Fruit fly (Drosophila melanogaster) ovary, adult (tissue): ENCODE data around the gene CG7483.
A peak's percentile ranks its signal among the peaks of the same experiment; 100 is the strongest.

Source experiments
- CG17801 ChIP-seq: fragments of 200-800 bp; optimal IDR thresholded peaks from 2 replicates; lab custom pipeline; 2019; ENCODE audit warnings: missing biosample characterization, mild to moderate bottlenecking, missing genetic modification characterization, moderate library complexity; ENCODE audit not compliant: partially characterized antibody

Gene CG7483

DNA sequence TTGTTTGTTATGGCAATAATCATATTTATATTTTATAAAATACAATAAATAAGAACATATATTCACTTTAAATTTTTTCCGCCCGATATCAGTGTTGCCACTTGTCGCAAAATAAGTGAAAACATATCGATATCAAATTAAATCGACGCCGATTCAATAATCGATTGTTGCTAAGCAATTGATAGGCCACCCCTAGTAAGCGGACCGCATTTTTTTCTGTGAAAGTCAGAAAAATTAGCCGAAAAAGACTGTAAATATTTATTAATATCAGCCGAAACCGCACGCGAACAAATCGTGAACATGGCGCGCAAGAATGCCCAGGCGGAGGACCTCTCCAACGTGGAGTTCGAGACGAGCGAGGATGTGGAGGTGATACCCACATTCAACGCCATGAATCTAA is at the start of gene CG7483:
Gene CG7483 (plus strand): TSS at position 171 of the 400 bp plus-strand sequence.
- TF ChIP-seq CG17801 = peak; percentile 58

DNA sequence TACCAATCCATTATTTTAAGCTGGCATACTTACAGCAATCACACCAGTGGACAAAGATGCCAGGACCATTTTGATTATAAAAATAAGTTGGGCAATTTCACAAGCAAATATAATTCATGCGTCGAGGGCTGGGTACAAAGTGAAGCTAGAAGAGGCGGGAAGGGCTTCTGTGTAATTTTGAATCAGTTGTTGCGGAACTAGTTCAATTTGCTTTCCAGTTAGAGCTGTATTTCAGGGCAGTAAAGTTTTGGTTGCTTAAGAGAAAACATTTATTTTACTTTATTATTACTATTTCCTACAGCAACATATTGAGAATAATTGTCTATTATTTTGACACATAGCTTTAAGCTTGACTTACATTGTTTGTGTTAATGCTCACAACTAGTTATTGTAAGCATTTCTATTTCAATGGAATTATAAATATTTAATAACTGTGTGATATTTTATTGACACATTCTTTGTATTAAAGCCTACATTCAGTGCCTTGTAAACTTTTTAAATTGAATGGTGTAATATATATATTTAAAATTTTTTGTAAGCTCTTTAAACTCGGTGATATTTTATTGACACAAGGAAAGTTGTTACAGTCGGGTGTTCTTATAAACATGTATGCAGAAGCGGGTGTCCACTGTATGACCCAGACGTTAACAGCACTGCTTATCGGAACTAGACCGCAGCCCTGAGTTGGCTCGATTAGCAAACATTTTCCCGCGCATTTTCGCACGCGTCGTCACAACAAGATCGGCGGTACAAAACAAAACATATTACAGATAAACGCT is 48.5 kb upstream of the CG7483 start, which contains the start of the genes RPA1 and Mcm2:
Gene RPA1 (minus strand): TSS at position 150 of the 779 bp plus-strand sequence.
Gene Mcm2 (plus strand): TSS at position 669 of the 779 bp plus-strand sequence.
- TF ChIP-seq CG17801 = peak; percentile 73

DNA sequence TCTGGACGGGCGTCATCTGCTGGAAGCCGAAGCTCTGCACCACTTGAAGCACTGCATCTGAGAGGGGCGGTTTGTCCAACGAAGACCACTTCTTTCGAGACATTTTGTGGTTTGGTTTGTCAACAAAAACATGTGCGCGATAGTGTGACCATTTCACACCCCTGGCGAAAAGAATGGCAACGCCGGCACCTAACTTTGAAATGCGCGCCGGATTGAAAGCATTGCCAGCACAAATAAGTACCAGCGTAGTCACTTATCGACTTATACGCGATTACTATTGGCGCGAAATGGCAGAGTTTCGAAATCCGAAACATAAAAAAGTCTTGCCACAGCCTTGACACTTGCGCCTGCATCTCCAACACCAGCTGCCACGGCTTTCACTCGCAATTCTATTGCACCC is 43.3 kb upstream of the CG7483 start, which contains the start of gene CG9630:
Gene CG9630 (minus strand): TSS at position 157 of the 400 bp plus-strand sequence.
- TF ChIP-seq CG17801 = peak; percentile 2

DNA sequence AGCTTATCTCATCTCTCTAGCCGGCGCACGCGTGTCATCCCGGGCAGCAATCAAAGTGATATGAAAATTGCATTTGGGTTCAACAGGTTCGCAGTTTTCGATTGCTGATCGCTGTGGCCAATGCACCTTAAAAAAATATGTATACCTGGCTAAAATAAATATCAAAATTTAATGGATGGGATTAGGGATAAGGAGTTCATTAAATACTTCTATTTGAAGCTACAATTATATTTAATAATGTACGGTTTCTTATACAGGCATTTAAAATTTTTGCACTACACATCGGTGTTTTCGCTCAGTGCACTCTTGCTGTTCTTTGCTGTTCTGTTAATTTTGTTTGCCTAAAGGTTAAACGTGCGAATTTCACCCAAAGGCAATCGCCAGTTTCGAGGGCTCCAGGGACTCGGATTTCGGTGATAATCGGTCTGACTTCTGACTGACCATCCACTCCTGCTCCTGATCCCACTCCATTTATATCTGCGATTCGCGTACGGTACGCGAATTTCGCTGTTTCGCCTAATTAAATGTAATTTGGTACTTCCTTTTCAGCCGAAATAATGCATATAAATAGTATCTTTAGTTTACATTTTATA is 40.3 kb upstream of the CG7483 start:
- TF ChIP-seq CG17801 = no peak

DNA sequence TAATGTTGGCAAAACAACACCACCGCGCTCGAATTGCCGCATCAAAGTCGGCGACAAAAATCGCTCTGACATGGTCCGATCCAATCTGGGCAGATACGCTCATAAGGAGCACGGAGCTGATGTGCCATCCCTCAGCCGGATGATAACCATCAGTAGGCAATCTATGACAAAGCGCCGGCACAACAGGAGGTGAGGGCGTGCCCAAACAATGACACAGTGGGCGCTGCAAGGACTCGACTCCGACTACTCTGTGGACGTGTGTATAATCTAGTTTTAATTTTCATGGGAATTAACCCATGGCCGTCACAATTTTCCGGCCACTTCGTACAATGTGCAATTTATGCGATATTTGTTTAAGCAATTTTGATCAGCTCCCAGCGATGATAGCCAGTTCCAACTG is 38.0 kb upstream of the CG7483 start:
- TF ChIP-seq CG17801 = no peak

DNA sequence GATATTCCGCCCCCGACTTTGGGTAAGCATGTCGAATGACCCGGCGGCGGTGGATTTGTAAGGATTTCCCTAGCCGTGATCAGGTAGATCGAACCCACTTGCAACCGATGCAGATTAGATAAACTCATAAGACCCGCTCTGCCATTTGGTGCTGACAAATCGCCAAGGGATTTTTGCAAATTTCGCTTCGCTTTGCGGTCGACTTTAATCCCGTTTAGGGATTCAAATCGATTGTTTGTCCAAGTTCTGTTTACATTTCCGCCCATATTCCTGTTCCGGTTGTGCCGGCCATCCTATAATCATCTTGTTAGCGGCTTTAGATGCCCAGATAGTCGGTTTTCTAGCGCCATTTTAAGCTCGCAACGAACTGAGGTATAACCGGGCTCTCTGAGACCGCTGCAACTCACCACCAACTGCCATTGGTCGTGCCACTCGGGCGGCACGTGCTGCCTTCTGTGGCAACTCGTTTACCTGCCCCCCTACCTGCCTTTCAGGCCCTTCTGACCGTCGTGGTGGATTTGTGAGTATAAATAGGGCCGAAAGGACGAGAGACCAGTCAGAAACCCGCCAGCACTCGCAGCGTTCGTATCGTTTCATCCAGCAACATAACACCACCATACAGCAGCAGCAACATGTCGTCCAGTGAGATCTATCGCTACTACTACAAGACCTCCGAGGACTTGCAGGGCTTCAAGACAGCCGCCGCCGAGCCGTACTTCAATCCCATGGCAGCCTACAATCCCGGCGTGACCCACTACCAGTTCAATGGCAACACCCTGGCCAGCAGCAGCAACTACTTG is 35.3 kb upstream of the CG7483 start, which contains the start of gene ato:
Gene ato (plus strand): TSS at position 559 of the 800 bp plus-strand sequence.
- TF ChIP-seq CG17801 = no peak

DNA sequence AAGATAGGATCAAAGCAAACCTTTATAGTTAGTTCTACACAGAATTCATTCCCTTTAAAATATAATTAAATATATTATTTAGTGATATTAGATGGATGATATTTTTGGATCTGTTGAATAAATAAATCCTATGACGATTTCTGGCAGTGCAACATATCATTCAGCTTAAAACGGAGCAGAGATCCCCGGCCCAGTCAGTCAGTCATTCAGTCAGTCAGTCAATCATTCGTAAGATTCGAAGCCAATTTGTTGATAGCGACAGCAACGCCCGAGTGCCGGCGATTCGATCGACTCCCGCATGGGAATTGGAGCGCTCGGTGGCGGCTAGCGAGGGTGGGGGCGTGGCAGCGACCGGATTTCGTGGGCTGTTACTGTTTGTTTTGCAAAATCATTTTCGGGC is 33.0 kb upstream of the CG7483 start:
- no peak for TF ChIP-seq CG17801

DNA sequence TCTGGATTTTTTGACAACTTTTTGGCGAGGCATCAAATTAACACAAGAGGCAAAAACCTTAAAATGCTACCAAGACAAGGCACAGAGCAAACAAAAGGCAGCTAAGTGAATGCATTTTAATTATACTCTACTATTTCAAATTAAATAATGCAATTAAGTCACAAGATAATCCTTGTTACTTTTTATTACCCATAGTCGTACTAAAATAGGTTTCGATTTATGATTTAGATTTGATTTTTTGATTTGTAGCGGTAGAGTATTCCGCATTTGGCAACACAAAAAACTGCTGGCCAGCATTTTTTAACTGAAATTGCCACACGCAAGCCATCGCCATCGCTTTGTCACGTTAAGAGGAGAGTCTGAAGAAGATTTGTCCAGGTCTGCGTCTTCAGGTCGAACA is 30.3 kb upstream of the CG7483 start:
- no peak for TF ChIP-seq CG17801

DNA sequence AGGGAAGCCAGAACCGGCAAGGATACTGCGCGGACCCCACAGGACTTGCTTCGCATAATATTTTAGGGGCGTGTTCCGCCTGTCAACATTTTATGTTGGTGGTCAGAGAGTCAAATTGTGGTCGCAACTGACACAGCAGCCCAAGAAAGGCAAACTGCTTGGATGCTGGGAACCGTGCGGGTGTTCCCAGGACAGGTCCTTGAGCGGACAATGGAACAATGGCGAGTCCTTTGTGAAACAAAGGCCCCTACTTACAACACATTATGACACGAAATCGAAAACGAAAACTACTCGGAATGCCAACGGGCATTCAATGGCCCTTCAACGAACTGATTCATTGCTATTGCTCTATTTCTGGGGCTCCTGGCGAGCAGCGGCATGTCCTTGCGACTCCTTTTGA is 28.8 kb upstream of the CG7483 start:
- TF ChIP-seq CG17801 = no peak

DNA sequence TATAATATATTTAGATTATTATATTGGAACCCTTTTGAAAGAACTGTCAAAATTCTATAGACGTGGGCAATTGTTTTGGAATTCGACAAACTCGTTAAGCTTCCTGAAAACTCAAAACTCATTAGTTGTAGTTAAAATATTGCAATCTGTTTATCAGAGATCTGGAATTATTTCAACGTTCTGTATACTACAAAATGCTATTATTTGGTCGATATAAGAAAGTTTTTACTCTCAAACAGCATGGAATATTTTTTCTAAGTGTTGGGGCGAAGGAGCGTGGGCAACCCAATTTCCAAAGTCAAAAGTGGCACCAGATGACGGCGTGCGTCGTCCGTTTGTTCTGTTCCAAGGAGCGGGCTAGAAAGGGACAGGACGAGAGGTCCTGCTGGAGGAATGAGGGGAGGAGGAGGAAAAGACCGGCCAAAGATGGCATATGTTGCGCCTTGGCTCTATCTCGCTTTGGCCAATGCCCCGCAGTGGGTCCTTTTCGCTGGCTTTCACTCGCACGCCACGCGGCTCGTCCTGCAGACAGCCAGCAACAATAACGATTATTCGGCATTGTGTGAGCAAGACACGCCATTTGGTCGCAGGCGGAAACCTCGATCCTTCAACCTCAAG is 27.2 kb upstream of the CG7483 start:
- no peak for TF ChIP-seq CG17801

DNA sequence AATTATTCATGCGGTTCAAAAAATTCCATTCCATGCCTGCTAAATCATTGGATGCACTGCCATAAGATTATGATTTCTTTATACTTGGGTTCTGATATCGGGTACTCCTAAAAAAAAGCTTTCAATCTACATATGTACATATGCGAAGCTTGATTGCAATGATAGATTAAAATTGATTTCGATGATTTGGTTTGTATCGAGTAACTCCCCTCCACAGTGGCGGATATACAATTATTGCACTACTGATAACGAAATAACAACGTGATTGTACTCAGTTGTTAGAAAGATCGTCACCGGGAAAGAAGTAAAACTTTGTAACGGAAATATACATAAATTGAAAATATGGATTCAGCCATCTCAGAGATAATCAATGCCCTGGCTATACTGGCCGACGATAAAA is 25.3 kb upstream of the CG7483 start, which contains the start of gene Nazo:
Gene Nazo (plus strand): TSS at position 180 of the 400 bp plus-strand sequence.
- no peak for TF ChIP-seq CG17801

DNA sequence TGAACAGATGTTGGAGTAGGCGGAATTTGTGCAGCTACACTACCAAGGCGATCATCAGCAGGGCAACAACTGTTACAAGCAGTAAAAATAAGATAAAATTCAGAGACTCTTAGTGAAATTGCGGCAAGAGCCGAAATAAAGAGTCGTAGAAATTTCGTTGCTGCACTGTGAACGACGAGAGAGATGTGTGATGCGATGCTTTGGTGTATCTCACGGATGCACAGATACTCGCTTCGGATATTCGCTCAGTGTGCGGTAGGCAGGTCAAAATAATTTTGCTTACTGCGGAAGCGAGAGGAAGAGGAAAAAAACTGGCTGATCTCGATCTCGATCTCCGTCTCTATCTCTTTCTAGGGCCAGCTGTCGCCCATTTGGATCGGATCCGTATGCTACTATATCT is 24.2 kb upstream of the CG7483 start:
- TF ChIP-seq CG17801 = no peak

DNA sequence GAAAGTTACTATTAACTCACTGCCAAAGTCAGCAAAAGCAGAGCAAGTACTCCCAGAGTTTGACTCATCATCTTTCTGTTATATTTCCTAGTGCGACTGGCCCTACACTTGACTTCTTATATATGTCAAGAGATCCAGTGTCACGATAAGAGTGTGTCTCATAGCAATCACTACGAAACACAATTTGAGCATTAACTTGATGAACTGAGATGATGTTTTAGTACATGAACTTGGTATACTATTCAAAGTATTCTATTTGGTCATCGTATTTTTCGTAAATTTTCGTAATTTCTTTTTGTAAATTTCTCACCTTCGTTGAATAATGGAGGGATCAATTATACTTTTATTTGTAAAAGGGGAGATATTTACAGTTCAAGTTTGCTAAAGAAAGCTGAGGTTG is 22.5 kb upstream of the CG7483 start, which contains the start of gene CG11672:
Gene CG11672 (minus strand): TSS at position 101 of the 400 bp plus-strand sequence.
- no peak for TF ChIP-seq CG17801

DNA sequence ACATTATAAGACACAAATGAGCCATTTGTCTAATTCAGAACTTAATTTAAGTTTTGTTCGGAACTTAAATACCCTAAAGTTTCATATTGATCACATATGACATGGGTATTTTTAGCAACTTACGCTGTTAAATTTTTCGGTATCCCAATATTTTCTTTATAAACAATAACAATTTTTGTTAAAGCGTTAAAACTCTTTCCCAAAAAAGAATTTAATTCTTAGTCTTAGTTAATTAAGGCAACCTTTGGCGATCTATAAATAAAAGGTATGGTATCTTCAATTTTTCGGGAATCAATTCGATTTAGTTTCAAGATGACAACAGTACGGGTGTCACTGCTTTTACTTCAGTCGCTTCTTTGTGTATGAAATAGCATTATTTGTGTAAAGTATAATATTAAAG is 22.1 kb upstream of the CG7483 start, which contains the start of gene CG31464:
Gene CG31464 (plus strand): TSS at position 301 of the 400 bp plus-strand sequence.
- TF ChIP-seq CG17801 = no peak

DNA sequence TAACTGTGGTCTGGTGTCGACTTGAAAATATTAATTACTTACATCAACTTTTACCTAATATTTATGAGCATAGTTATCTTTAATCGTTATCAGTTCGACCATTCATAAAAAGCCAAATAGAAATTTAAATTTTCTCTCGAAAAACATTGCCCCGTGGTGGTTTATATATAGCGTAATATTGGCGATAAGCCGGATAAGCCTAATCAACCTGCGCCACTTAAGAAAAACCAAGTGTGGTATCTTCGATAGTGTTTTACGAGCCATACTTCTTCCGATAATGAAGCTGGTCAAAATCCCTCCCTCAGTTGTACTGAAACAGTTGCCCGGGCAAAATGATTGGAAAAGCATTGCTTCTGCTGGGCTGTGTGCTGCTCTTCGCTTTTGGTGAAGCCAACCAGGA is 21.0 kb upstream of the CG7483 start, which contains the start of gene CG31463:
Gene CG31463 (plus strand): TSS at position 302 of the 400 bp plus-strand sequence.
- no peak for TF ChIP-seq CG17801
